Worm (Caenorhabditis elegans) whole organism, L3 larva: Measurements from ENCODE around the gene F10E7.9.

Experiments
- R02D3.7 ChIP-seq: fragments of 150-350 bp; optimal IDR thresholded peaks from 2 replicates; lab custom pipeline; 2014; ENCODE audit warnings: missing biosample characterization, missing genetic modification characterization
- ZK546.5 ChIP-seq: sonication (generic microtip); optimal IDR thresholded peaks from 2 replicates; lab custom pipeline; 2017; ENCODE audit warnings: missing biosample characterization, missing genetic modification characterization
- ceh-82 ChIP-seq: fragments of 150-350 bp; optimal IDR thresholded peaks from 2 replicates; lab custom pipeline; 2014; ENCODE audit warnings: missing biosample characterization, missing genetic modification characterization
- ceh-9 ChIP-seq: sonication (generic microtip); optimal IDR thresholded peaks from 2 replicates; lab custom pipeline; 2018; ENCODE audit warnings: missing biosample characterization, missing genetic modification characterization
- daf-12 ChIP-seq: fragments of 150-350 bp; optimal IDR thresholded peaks from 2 replicates; lab custom pipeline; 2014; ENCODE audit warnings: missing biosample characterization, missing genetic modification reagents, missing genetic modification characterization
- elt-2 ChIP-seq: sonication (generic microtip); optimal IDR thresholded peaks from 2 replicates; lab custom pipeline; 2016; ENCODE audit warnings: missing genetic modification reagents, mild to moderate bottlenecking, missing genetic modification characterization, missing compliant biosample characterization
- fkh-10 ChIP-seq: sonication (generic microtip); optimal IDR thresholded peaks from 2 replicates; lab custom pipeline; 2017; ENCODE audit warnings: missing biosample characterization, missing genetic modification reagents, missing genetic modification characterization
- fkh-2 ChIP-seq: fragments of 150-350 bp; optimal IDR thresholded peaks from 2 replicates; lab custom pipeline; 2014; ENCODE audit warnings: missing biosample characterization, missing genetic modification reagents, missing genetic modification characterization
- fos-1 ChIP-seq: fragments of 150-350 bp; optimal IDR thresholded peaks from 2 replicates; lab custom pipeline; 2014; ENCODE audit warnings: missing biosample characterization, missing genetic modification characterization
- jun-1 ChIP-seq: fragments of 150-350 bp; optimal IDR thresholded peaks from 2 replicates; lab custom pipeline; 2014; ENCODE audit warnings: missing biosample characterization, missing genetic modification reagents, missing genetic modification characterization
- lin-15B ChIP-seq: fragments of 150-350 bp; optimal IDR thresholded peaks from 2 replicates; lab custom pipeline; 2014; ENCODE audit warnings: missing biosample characterization, missing genetic modification characterization
- mdl-1 ChIP-seq: fragments of 150-350 bp; optimal IDR thresholded peaks from 2 replicates; lab custom pipeline; 2014; ENCODE audit warnings: missing biosample characterization, missing genetic modification characterization
- mml-1 ChIP-seq: fragments of 150-350 bp; sonication (generic microtip); optimal IDR thresholded peaks from 3 replicates; lab custom pipeline; 2014; ENCODE audit warnings: missing biosample characterization, missing genetic modification characterization
- nhr-11 ChIP-seq: fragments of 150-350 bp; optimal IDR thresholded peaks from 2 replicates; lab custom pipeline; 2014; ENCODE audit warnings: missing biosample characterization, missing genetic modification characterization
- nhr-12 ChIP-seq: fragments of 150-350 bp; optimal IDR thresholded peaks from 2 replicates; lab custom pipeline; 2014; ENCODE audit warnings: missing biosample characterization, missing genetic modification characterization
- nhr-28 ChIP-seq: fragments of 150-350 bp; optimal IDR thresholded peaks from 2 replicates; lab custom pipeline; 2014; ENCODE audit warnings: missing biosample characterization, missing genetic modification characterization
- nhr-67 ChIP-seq: fragments of 150-350 bp; optimal IDR thresholded peaks from 2 replicates; lab custom pipeline; 2014; ENCODE audit warnings: missing biosample characterization, missing genetic modification characterization
- nhr-76 ChIP-seq: fragments of 150-350 bp; sonication (generic microtip); optimal IDR thresholded peaks from 5 replicates; lab custom pipeline; 2014; ENCODE audit warnings: missing biosample characterization, missing genetic modification characterization
- pha-4 ChIP-seq: fragments of 150-350 bp; optimal IDR thresholded peaks from 2 replicates; lab custom pipeline; 2014; ENCODE audit warnings: missing biosample characterization, missing genetic modification reagents, missing genetic modification characterization
- sea-2 ChIP-seq: fragments of 150-350 bp; sonication (generic microtip); optimal IDR thresholded peaks from 4 replicates; lab custom pipeline; 2014; ENCODE audit warnings: missing biosample characterization, missing genetic modification reagents, missing genetic modification characterization
- tbx-2 ChIP-seq: sonication (generic microtip); optimal IDR thresholded peaks from 2 replicates; lab custom pipeline; 2016; ENCODE audit warnings: mild to moderate bottlenecking, missing genetic modification characterization, missing compliant biosample characterization
- unc-39 ChIP-seq: sonication (generic microtip); optimal IDR thresholded peaks from 4 replicates; lab custom pipeline; 2017; ENCODE audit warnings: missing biosample characterization, missing genetic modification characterization
- unc-62 ChIP-seq: fragments of 150-350 bp; sonication (generic microtip); optimal IDR thresholded peaks from 4 replicates; lab custom pipeline; 2014; ENCODE audit warnings: missing biosample characterization, missing genetic modification reagents, missing genetic modification characterization
- zag-1 ChIP-seq: fragments of 150-350 bp; optimal IDR thresholded peaks from 2 replicates; lab custom pipeline; 2014; ENCODE audit warnings: missing biosample characterization, missing genetic modification characterization
- ztf-11 ChIP-seq: fragments of 150-350 bp; optimal IDR thresholded peaks from 2 replicates; lab custom pipeline; 2014; ENCODE audit warnings: missing biosample characterization, missing genetic modification characterization
- ztf-4 ChIP-seq: fragments of 150-350 bp; optimal IDR thresholded peaks from 2 replicates; lab custom pipeline; 2014; ENCODE audit warnings: missing biosample characterization, missing genetic modification characterization

The F10E7.9 gene

DNA sequence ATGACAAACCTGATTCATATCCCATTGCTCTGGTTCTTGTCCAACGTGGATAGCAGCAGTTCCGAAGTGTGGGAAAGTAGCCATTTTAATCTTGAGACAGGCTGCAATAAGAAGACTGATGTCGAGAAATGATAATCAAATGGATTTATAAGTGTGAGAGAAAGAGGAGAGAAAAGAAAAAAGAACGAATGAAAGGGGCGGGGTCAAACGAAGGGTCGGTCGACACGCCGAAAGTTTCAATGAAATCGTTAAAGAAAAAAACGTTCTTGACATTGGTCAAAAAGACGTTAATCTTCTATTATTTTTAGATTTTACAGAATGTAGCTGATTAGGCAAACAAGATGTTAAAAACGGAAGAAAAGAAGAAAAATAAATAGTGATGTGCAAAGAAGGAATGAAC, 52.0 kb downstream of the F10E7.9 start, which contains the start of gene cth-2:
cth-2 (minus strand) TSS at position 101 of the 400 bp plus-strand sequence.
- TF ChIP-seq nhr-12 (tag; lab: Kevin White, UChicago) = no peak
- no peak for TF ChIP-seq ceh-9 (tag; lab: Kevin White, UChicago)
- TF ChIP-seq pha-4 (tag; lab: Kevin White, UChicago) = peak; percentile 9
- no peak for TF ChIP-seq mml-1
- no peak for TF ChIP-seq fos-1 (tag; lab: Kevin White, UChicago)
- no peak for TF ChIP-seq ztf-4
- no peak for TF ChIP-seq fkh-10 (GFP tag; lab: Kevin White, UChicago)
- no peak for TF ChIP-seq sea-2 (GFP tag; lab: Kevin White, UChicago)
- peak; percentile 9 for TF ChIP-seq nhr-11 (tag; lab: Kevin White, UChicago)
- peak; percentile 21 for TF ChIP-seq elt-2 (tag; lab: Kevin White, UChicago)
- no peak for TF ChIP-seq zag-1 (tag; lab: Kevin White, UChicago)
- TF ChIP-seq nhr-28 (tag; lab: Kevin White, UChicago) = no peak
- no peak for TF ChIP-seq unc-39
- no peak for TF ChIP-seq jun-1 (tag; lab: Kevin White, UChicago)
- no peak for TF ChIP-seq mdl-1 (tag; lab: Kevin White, UChicago)
- TF ChIP-seq fkh-2 (tag; lab: Kevin White, UChicago) = no peak
- no peak for TF ChIP-seq nhr-67 (tag; lab: Kevin White, UChicago)
- no peak for TF ChIP-seq ceh-82 (tag; lab: Kevin White, UChicago)
- TF ChIP-seq ztf-11 (tag; lab: Kevin White, UChicago) = no peak
- TF ChIP-seq lin-15B (tag; lab: Kevin White, UChicago) = no peak
- no peak for TF ChIP-seq ZK546.5 (tag; lab: Kevin White, UChicago)
- TF ChIP-seq daf-12 (tag; lab: Kevin White, UChicago) = no peak
- no peak for TF ChIP-seq unc-62 (GFP tag; lab: Kevin White, UChicago)
- no peak for TF ChIP-seq nhr-76 (tag; lab: Kevin White, UChicago)
- no peak for TF ChIP-seq tbx-2 (tag; lab: Kevin White, UChicago)
- TF ChIP-seq R02D3.7 (tag; lab: Kevin White, UChicago) = no peak
